Fruit fly (Drosophila melanogaster) whole organism, embryonic: ENCODE results near the gene CG33111.

ENCODE experiments used
- Aef1 ChIP-seq: fragments of 200-800 bp; sonication (Bioruptor generic); IDR thresholded peaks from 3 replicates; pipeline ENCODE4 v1.3.6; 2022; ENCODE audit warnings: missing biosample characterization, missing genetic modification characterization
- Atf-2 ChIP-seq: fragments of 200-800 bp; sonication (Bioruptor generic); optimal IDR thresholded peaks from 2 replicates; lab custom pipeline; 2016; ENCODE audit warnings: missing biosample characterization, missing genetic modification characterization
- Atf3 ChIP-seq: fragments of 200-800 bp; sonication (Bioruptor generic); optimal IDR thresholded peaks from 3 replicates; lab custom pipeline; 2016; ENCODE audit warnings: missing biosample characterization, missing genetic modification characterization
- CG10274 ChIP-seq: fragments of 200-800 bp; sonication (Bioruptor generic); optimal IDR thresholded peaks from 3 replicates; lab custom pipeline; 2017; ENCODE audit warnings: missing biosample characterization, mild to moderate bottlenecking, missing genetic modification characterization
- CG10431 ChIP-seq: fragments of 200-800 bp; sonication (Bioruptor generic); optimal IDR thresholded peaks from 3 replicates; lab custom pipeline; 2018; ENCODE audit warnings: missing biosample characterization, mild to moderate bottlenecking, missing genetic modification characterization
- CG10654 ChIP-seq: fragments of 200-800 bp; sonication (Bioruptor generic); optimal IDR thresholded peaks from 2 replicates; lab custom pipeline; 2016; ENCODE audit warnings: missing biosample characterization, missing genetic modification characterization
- CG11560 ChIP-seq: fragments of 200-800 bp; sonication (Bioruptor generic); IDR thresholded peaks from 3 replicates; pipeline ENCODE4 v1.3.6; 2022; ENCODE audit warnings: missing biosample characterization, missing genetic modification characterization
- CG1647 ChIP-seq: fragments of 200-800 bp; sonication (Bioruptor generic); optimal IDR thresholded peaks from 3 replicates; lab custom pipeline; 2016; ENCODE audit warnings: missing biosample characterization, missing genetic modification characterization
- CG30431 ChIP-seq: fragments of 200-800 bp; sonication (Bioruptor generic); optimal IDR thresholded peaks from 2 replicates; lab custom pipeline; 2017; ENCODE audit warnings: missing biosample characterization, missing genetic modification characterization
- CG3407 ChIP-seq: fragments of 200-800 bp; sonication (Bioruptor generic); optimal IDR thresholded peaks from 2 replicates; lab custom pipeline; 2018; ENCODE audit warnings: missing biosample characterization, mild to moderate bottlenecking, missing genetic modification characterization
- CG4404 ChIP-seq: fragments of 200-800 bp; sonication (Bioruptor generic); IDR thresholded peaks from 2 replicates; pipeline ENCODE4 v1.3.6; 2022; ENCODE audit warnings: missing biosample characterization, missing genetic modification characterization
- CG4424 ChIP-seq: fragments of 200-800 bp; sonication (Bioruptor generic); optimal IDR thresholded peaks from 3 replicates; lab custom pipeline; 2016; ENCODE audit warnings: missing biosample characterization, missing genetic modification characterization
- CG4617 ChIP-seq: fragments of 200-800 bp; sonication (Bioruptor generic); optimal IDR thresholded peaks from 3 replicates; lab custom pipeline; 2016; ENCODE audit warnings: missing biosample characterization, missing genetic modification characterization, borderline replicate concordance
- CG5180 ChIP-seq: fragments of 200-800 bp; sonication (Bioruptor generic); optimal IDR thresholded peaks from 3 replicates; lab custom pipeline; 2017; ENCODE audit warnings: missing biosample characterization, missing genetic modification characterization, mild to moderate bottlenecking, moderate library complexity, missing genetic modification reagents
- CG5245 ChIP-seq: fragments of 200-800 bp; sonication (Bioruptor generic); optimal IDR thresholded peaks from 3 replicates; lab custom pipeline; 2016; ENCODE audit warnings: missing biosample characterization, missing genetic modification characterization
- CG7745 ChIP-seq: fragments of 200-800 bp; sonication (Bioruptor generic); optimal IDR thresholded peaks from 2 replicates; lab custom pipeline; 2018; ENCODE audit warnings: missing biosample characterization, mild to moderate bottlenecking, missing genetic modification characterization, moderate library complexity
- CG7987 ChIP-seq: fragments of 200-800 bp; sonication (Bioruptor generic); optimal IDR thresholded peaks from 2 replicates; lab custom pipeline; 2018; ENCODE audit warnings: missing biosample characterization, mild to moderate bottlenecking, missing genetic modification characterization, moderate library complexity
- CG8290 ChIP-seq, 3 experiments: fragments of 200-800 bp; sonication (Bioruptor generic); optimal IDR thresholded peaks; 2 replicates each; lab custom pipeline; 2016 to 2019; ENCODE audit warnings: missing biosample characterization in 3 of 3, missing genetic modification characterization in 3 of 3, mild to moderate bottlenecking in 2 of 3, moderate library complexity in 1 of 3
- CG8478 ChIP-seq: fragments of >200 bp; optimal IDR thresholded peaks from 2 replicates; lab custom pipeline; 2018
- Chrac-16 ChIP-seq: fragments of 200-800 bp; sonication (Bioruptor generic); optimal IDR thresholded peaks from 3 replicates; lab custom pipeline; 2016; ENCODE audit warnings: missing biosample characterization, missing genetic modification characterization
- E2f1 ChIP-seq: fragments of 200-800 bp; sonication (Bioruptor generic); IDR thresholded peaks from 2 replicates; pipeline ENCODE4 v1.3.6; 2022; ENCODE audit warnings: missing biosample characterization, missing genetic modification characterization
- Hey ChIP-seq: fragments of 200-800 bp; sonication (Bioruptor generic); optimal IDR thresholded peaks from 3 replicates; lab custom pipeline; 2018; ENCODE audit warnings: missing biosample characterization, mild to moderate bottlenecking, missing genetic modification characterization
- Hmx ChIP-seq: fragments of 200-800 bp; sonication (Bioruptor generic); optimal IDR thresholded peaks from 2 replicates; lab custom pipeline; 2016; ENCODE audit warnings: missing biosample characterization, missing genetic modification characterization
- Mad ChIP-seq: fragments of 200-800 bp; sonication (Bioruptor generic); optimal IDR thresholded peaks from 2 replicates; lab custom pipeline; 2016; ENCODE audit warnings: missing biosample characterization, missing genetic modification characterization
- Mes4 ChIP-seq: fragments of 200-800 bp; sonication (Bioruptor generic); optimal IDR thresholded peaks from 2 replicates; lab custom pipeline; 2016; ENCODE audit warnings: missing biosample characterization, missing genetic modification characterization
- NC2α ChIP-seq: fragments of 200-800 bp; sonication (Bioruptor generic); optimal IDR thresholded peaks from 2 replicates; lab custom pipeline; 2016; ENCODE audit warnings: missing biosample characterization, missing genetic modification characterization
- Nf-YB ChIP-seq: fragments of 200-800 bp; sonication (Bioruptor generic); optimal IDR thresholded peaks from 3 replicates; lab custom pipeline; 2019; ENCODE audit warnings: missing biosample characterization, mild to moderate bottlenecking, missing genetic modification characterization, moderate library complexity
- Pdp1 ChIP-seq, 2 experiments: fragments of 200-800 bp; sonication (Bioruptor generic); optimal IDR thresholded peaks; 3 replicates each; lab custom pipeline; 2016; ENCODE audit warnings: missing biosample characterization in 2 of 2, missing genetic modification characterization in 2 of 2, mild to moderate bottlenecking in 1 of 2, moderate library complexity in 1 of 2
- Scr ChIP-seq: fragments of 200-800 bp; sonication (Bioruptor generic); IDR thresholded peaks from 2 replicates; pipeline ENCODE4 v1.3.6; 2022; ENCODE audit warnings: missing biosample characterization, missing genetic modification characterization; ENCODE audit not compliant: partially characterized antibody
- Trl ChIP-seq, 3 experiments: fragments of >200 bp in 2 of 3; fragments of 200-800 bp in 1 of 3; sonication (Bioruptor generic) in 1 of 3; optimal IDR thresholded peaks; 2 replicates in 1 of 3; 3 replicates in 2 of 3; lab custom pipeline; 2016 to 2017; ENCODE audit warnings: missing biosample characterization in 1 of 3, missing genetic modification characterization in 1 of 3
- aop ChIP-seq: fragments of 200-800 bp; sonication (Bioruptor generic); IDR thresholded peaks from 2 replicates; pipeline ENCODE4 v1.3.6; 2022; ENCODE audit warnings: missing biosample characterization, missing genetic modification characterization
- bigmax ChIP-seq: fragments of 200-800 bp; sonication (Bioruptor generic); optimal IDR thresholded peaks from 2 replicates; lab custom pipeline; 2018; ENCODE audit warnings: missing biosample characterization, mild to moderate bottlenecking, missing genetic modification characterization
- caup ChIP-seq: fragments of 200-800 bp; sonication (Bioruptor generic); optimal IDR thresholded peaks from 3 replicates; lab custom pipeline; 2017; ENCODE audit warnings: missing biosample characterization, mild to moderate bottlenecking, missing genetic modification characterization, moderate library complexity; ENCODE audit not compliant: severe bottlenecking
- da ChIP-seq: fragments of 200-800 bp; sonication (Bioruptor generic); optimal IDR thresholded peaks from 2 replicates; lab custom pipeline; 2016; ENCODE audit warnings: missing biosample characterization, missing genetic modification characterization
- danr ChIP-seq: fragments of 200-800 bp; sonication (Bioruptor generic); IDR thresholded peaks from 2 replicates; pipeline ENCODE4 v1.3.6; 2022; ENCODE audit warnings: missing biosample characterization, missing genetic modification characterization
- ems ChIP-seq: fragments of 200-800 bp; sonication (Bioruptor generic); optimal IDR thresholded peaks from 3 replicates; lab custom pipeline; 2016; ENCODE audit warnings: missing biosample characterization, missing genetic modification characterization
- fd3F ChIP-seq: fragments of 200-800 bp; sonication (Bioruptor generic); optimal IDR thresholded peaks from 2 replicates; lab custom pipeline; 2018; ENCODE audit warnings: missing biosample characterization, mild to moderate bottlenecking, missing genetic modification characterization, moderate library complexity
- gce ChIP-seq: fragments of 200-800 bp; sonication (Bioruptor generic); IDR thresholded peaks from 3 replicates; pipeline ENCODE4 v1.3.6; 2022; ENCODE audit warnings: missing biosample characterization, missing genetic modification characterization
- ham ChIP-seq: fragments of 200-800 bp; sonication (Bioruptor generic); IDR thresholded peaks from 2 replicates; pipeline ENCODE4 v1.3.6; 2022; ENCODE audit warnings: missing biosample characterization, missing genetic modification characterization
- jing ChIP-seq: fragments of 200-800 bp; sonication (Bioruptor generic); optimal IDR thresholded peaks from 2 replicates; lab custom pipeline; 2018; ENCODE audit warnings: missing biosample characterization, mild to moderate bottlenecking, missing genetic modification characterization
- jumu ChIP-seq: fragments of 200-800 bp; sonication (Bioruptor generic); optimal IDR thresholded peaks from 3 replicates; lab custom pipeline; 2016; ENCODE audit warnings: missing biosample characterization, missing genetic modification characterization
- lmd ChIP-seq: fragments of 200-800 bp; sonication (Bioruptor generic); IDR thresholded peaks from 2 replicates; pipeline ENCODE4 v1.3.6; 2022; ENCODE audit warnings: missing biosample characterization, missing genetic modification characterization
- maf-S ChIP-seq: fragments of 200-800 bp; sonication (Bioruptor generic); optimal IDR thresholded peaks from 2 replicates; lab custom pipeline; 2016; ENCODE audit warnings: missing biosample characterization, missing genetic modification characterization
- prd ChIP-seq, 3 experiments: fragments of >200 bp in 2 of 3; fragments of 200-800 bp in 1 of 3; sonication (Bioruptor generic) in 1 of 3; optimal IDR thresholded peaks in 2 of 3; IDR thresholded peaks in 1 of 3; 2 replicates in 2 of 3; 3 replicates in 1 of 3; pipeline versions ENCODE4 v1.3.6 to Lab custom; 2017 to 2022; ENCODE audit warnings: missing biosample characterization in 1 of 3, missing genetic modification characterization in 1 of 3
- sd ChIP-seq: fragments of 200-800 bp; sonication (Bioruptor generic); optimal IDR thresholded peaks from 3 replicates; lab custom pipeline; 2018; ENCODE audit warnings: missing biosample characterization, mild to moderate bottlenecking, missing genetic modification characterization, moderate library complexity
- shn ChIP-seq: fragments of 200-800 bp; sonication (Bioruptor generic); optimal IDR thresholded peaks from 3 replicates; lab custom pipeline; 2016; ENCODE audit warnings: missing biosample characterization, missing genetic modification characterization
- tgo ChIP-seq: fragments of 200-800 bp; sonication (Bioruptor generic); IDR thresholded peaks from 3 replicates; pipeline ENCODE4 v1.3.6; 2022; ENCODE audit warnings: missing biosample characterization, missing genetic modification characterization
- tio ChIP-seq: fragments of 200-800 bp; sonication (Bioruptor generic); optimal IDR thresholded peaks from 2 replicates; lab custom pipeline; 2017; ENCODE audit warnings: missing biosample characterization, missing genetic modification characterization, inconsistent platforms
- vnd ChIP-seq: fragments of 200-800 bp; sonication (Bioruptor generic); IDR thresholded peaks from 3 replicates; pipeline ENCODE4 v1.3.6; 2022; ENCODE audit warnings: missing biosample characterization, missing genetic modification characterization; ENCODE audit not compliant: partially characterized antibody
- vvl ChIP-seq: fragments of 200-800 bp; sonication (Bioruptor generic); IDR thresholded peaks from 2 replicates; pipeline ENCODE4 v1.3.6; 2022; ENCODE audit warnings: missing biosample characterization, missing genetic modification characterization

CG33111 gene

DNA sequence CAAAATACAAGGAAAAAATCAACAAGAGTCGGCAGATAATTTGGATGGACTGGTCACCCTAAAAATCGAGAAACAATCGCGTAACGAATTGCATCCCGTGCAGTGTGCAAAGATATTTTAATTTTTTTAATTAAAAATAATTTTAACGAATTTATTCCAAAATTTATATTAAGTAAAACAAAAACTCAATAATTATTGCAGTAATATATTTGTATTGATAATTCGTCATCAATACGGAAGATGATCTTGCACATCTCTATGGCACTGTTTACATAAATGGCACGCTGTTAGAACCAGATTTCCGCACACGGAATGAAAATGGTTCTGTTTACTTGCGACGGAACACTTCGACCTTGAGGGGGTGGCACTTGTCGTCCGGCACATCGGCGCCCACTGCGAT lies 46.2 kb downstream of the CG33111 start, which contains the start of gene tst (continued):
- TF ChIP-seq danr (GFP tag; lab: Robert Waterston, UW): peak; percentile 92
- no peak for TF ChIP-seq bigmax (GFP tag; lab: Kevin White, UChicago)
- peak; percentile 79 for TF ChIP-seq ham
- TF ChIP-seq jumu: peak; percentile 55
- peak; percentile 75 for TF ChIP-seq CG7987 (GFP tag; lab: Kevin White, UChicago)
- no peak for TF ChIP-seq NC2α
- TF ChIP-seq CG10431: peak; percentile 39
- peak; percentile 69 for TF ChIP-seq Nf-YB (GFP tag; lab: Kevin White, UChicago)
- no peak for TF ChIP-seq Hey (tag; lab: Kevin White, UChicago)
- peak; percentile 93 for TF ChIP-seq CG4424 (GFP tag; lab: Kevin White, UChicago)
- TF ChIP-seq Mes4 (GFP tag; lab: Kevin White, UChicago): peak; percentile 7
- peak; percentile 88 for TF ChIP-seq fd3F (GFP tag; lab: Kevin White, UChicago)
- peak; percentile 83 for TF ChIP-seq CG5245 (GFP tag; lab: Kevin White, UChicago)
- TF ChIP-seq CG10274: peak; percentile 40
- TF ChIP-seq gce (GFP tag; lab: Robert Waterston, UW): peak; percentile 92
- no peak for TF ChIP-seq Atf3 (GFP tag; lab: Kevin White, UChicago)
- peak; percentile 98 for TF ChIP-seq CG4404 (GFP tag; lab: Robert Waterston, UW)
- peak; percentile 61; the same call in 1 of the 2 replicates for TF ChIP-seq Scr (GFP tag; lab: Robert Waterston, UW)
- peak; percentile 87 for TF ChIP-seq CG30431 (GFP tag; lab: Kevin White, UChicago)
- peak; percentile 91 for TF ChIP-seq CG11560 (tag; lab: Robert Waterston, UW)
- TF ChIP-seq da (GFP tag; lab: Kevin White, UChicago): no peak
- TF ChIP-seq sd (tag; lab: Kevin White, UChicago): no peak
- peak; percentile 67 to 87 for TF ChIP-seq Pdp1 (GFP tag; optimal IDR thresholded peaks at IDR 0.05; lab: Kevin White, UChicago)
- TF ChIP-seq tio (GFP tag; lab: Kevin White, UChicago): no peak
- peak; percentile 8 for TF ChIP-seq CG1647 (GFP tag; lab: Kevin White, UChicago)
- peak; percentile 86 for TF ChIP-seq CG8290 (GFP tag; optimal IDR thresholded peaks at IDR 0.05; lab: Kevin White, UChicago)
- peak in 1 of 2 experiments; percentile 59 for TF ChIP-seq CG8290 (tag; optimal IDR thresholded peaks at IDR 0.05; lab: Kevin White, UChicago)
- TF ChIP-seq shn: peak; percentile 31
- no peak for TF ChIP-seq CG5180 (GFP tag; lab: Kevin White, UChicago)
- TF ChIP-seq CG10654: peak; percentile 91
- TF ChIP-seq Hmx (GFP tag; lab: Kevin White, UChicago): no peak
- TF ChIP-seq vnd (GFP tag; lab: Robert Waterston, UW): no peak
- TF ChIP-seq Aef1 (GFP tag; lab: Robert Waterston, UW): peak; percentile 97
- no peak for TF ChIP-seq ems (GFP tag; lab: Kevin White, UChicago)
- peak; percentile 89 for TF ChIP-seq CG4617
- TF ChIP-seq Mad (GFP tag; lab: Kevin White, UChicago): peak; percentile 45
- no peak for TF ChIP-seq prd (optimal IDR thresholded peaks at IDR 0.05; lab: Kevin White, UChicago)
- peak; percentile 99 for TF ChIP-seq prd (GFP tag; IDR thresholded peaks at IDR 0.05; lab: Robert Waterston, UW)
- peak; percentile 97 for TF ChIP-seq lmd (GFP tag; lab: Robert Waterston, UW)
- TF ChIP-seq jing (GFP tag; lab: Kevin White, UChicago): peak; percentile 56
- TF ChIP-seq Atf-2 (GFP tag; lab: Kevin White, UChicago): peak; percentile 31
- no peak for TF ChIP-seq CG8478
- peak; percentile 97 for TF ChIP-seq E2f1
- peak; percentile 16 for TF ChIP-seq maf-S (GFP tag; lab: Kevin White, UChicago)
- peak; percentile 86 for TF ChIP-seq caup (GFP tag; lab: Kevin White, UChicago)
- no peak for TF ChIP-seq CG7745 (tag; lab: Kevin White, UChicago)
- TF ChIP-seq aop (GFP tag; lab: Robert Waterston, UW): peak; percentile 56
- peak; percentile 99 for TF ChIP-seq vvl (GFP tag; lab: Robert Waterston, UW)
- TF ChIP-seq Trl (optimal IDR thresholded peaks at IDR 0.05; lab: Kevin White, UChicago): no peak
- TF ChIP-seq Trl (GFP tag; optimal IDR thresholded peaks at IDR 0.05; lab: Kevin White, UChicago): peak; percentile 35
- peak; percentile 87 for TF ChIP-seq Chrac-16 (GFP tag; lab: Kevin White, UChicago)
- TF ChIP-seq CG3407 (GFP tag; lab: Kevin White, UChicago): peak; percentile 79
- TF ChIP-seq tgo (GFP tag; lab: Robert Waterston, UW): peak; percentile 98
